Worm (Caenorhabditis elegans) whole organism, L1 larva: ENCODE measurements around the gene lpd-7.

Experiments
- F16B12.6 ChIP-seq: fragments of 150-350 bp; optimal IDR thresholded peaks from 2 replicates; lab custom pipeline; 2014; ENCODE audit warnings: missing biosample characterization, missing genetic modification characterization
- aha-1 ChIP-seq: fragments of 150-350 bp; optimal IDR thresholded peaks from 2 replicates; lab custom pipeline; 2014; ENCODE audit warnings: missing biosample characterization, missing genetic modification characterization
- alr-1 ChIP-seq: fragments of 200-800 bp; sonication (Bioruptor generic); optimal IDR thresholded peaks from 2 replicates; lab custom pipeline; 2018; ENCODE audit warnings: borderline replicate concordance, mild to moderate bottlenecking, missing genetic modification characterization, missing compliant biosample characterization
- aly-2 ChIP-seq: fragments of 150-350 bp; optimal IDR thresholded peaks from 2 replicates; lab custom pipeline; 2014; ENCODE audit warnings: missing biosample characterization, missing genetic modification characterization
- blmp-1 ChIP-seq: fragments of 150-350 bp; optimal IDR thresholded peaks from 2 replicates; lab custom pipeline; 2014; ENCODE audit warnings: missing biosample characterization, missing genetic modification characterization
- ceh-8 ChIP-seq: fragments of 200-800 bp; sonication (Bioruptor generic); optimal IDR thresholded peaks from 2 replicates; lab custom pipeline; 2018; ENCODE audit warnings: mild to moderate bottlenecking, missing genetic modification characterization, moderate library complexity, missing compliant biosample characterization
- ceh-88 ChIP-seq: fragments of 200-800 bp; sonication (Bioruptor generic); IDR thresholded peaks from 2 replicates; pipeline ENCODE4 v1.3.6; 2022; ENCODE audit warnings: missing genetic modification characterization, missing compliant biosample characterization
- efl-3 ChIP-seq: fragments of 200-800 bp; sonication (Bioruptor generic); optimal IDR thresholded peaks from 2 replicates; lab custom pipeline; 2018; ENCODE audit warnings: mild to moderate bottlenecking, missing genetic modification characterization, missing compliant biosample characterization
- egl-13 ChIP-seq: sonication (generic microtip); optimal IDR thresholded peaks from 2 replicates; lab custom pipeline; 2016; ENCODE audit warnings: missing genotype, missing genetic modification reagents, missing genetic modification characterization, missing compliant biosample characterization
- ets-5 ChIP-seq: fragments of 200-800 bp; sonication (Bioruptor generic); IDR thresholded peaks from 2 replicates; pipeline ENCODE4 v1.3.6; 2022; ENCODE audit warnings: missing genetic modification characterization, missing compliant biosample characterization
- fkh-10 ChIP-seq: sonication (generic microtip); optimal IDR thresholded peaks from 2 replicates; lab custom pipeline; 2017; ENCODE audit warnings: missing biosample characterization, missing genetic modification reagents, missing genetic modification characterization
- fos-1 ChIP-seq: fragments of 150-350 bp; optimal IDR thresholded peaks from 2 replicates; lab custom pipeline; 2014; ENCODE audit warnings: missing biosample characterization, missing genetic modification characterization
- grh-1 ChIP-seq: fragments of 200-800 bp; sonication (Bioruptor generic); IDR thresholded peaks from 2 replicates; pipeline ENCODE4 v1.3.6; 2022; ENCODE audit warnings: missing genetic modification reagents, missing genetic modification characterization, missing compliant biosample characterization
- hlh-17 ChIP-seq: fragments of 200-800 bp; sonication (Bioruptor generic); optimal IDR thresholded peaks from 2 replicates; lab custom pipeline; 2018; ENCODE audit warnings: missing genetic modification characterization, mild to moderate bottlenecking, missing compliant biosample characterization, moderate library complexity, borderline replicate concordance
- hpl-2 ChIP-seq: fragments of 150-350 bp; optimal IDR thresholded peaks from 2 replicates; lab custom pipeline; 2014; ENCODE audit warnings: missing biosample characterization, missing genetic modification reagents, missing genetic modification characterization
- irx-1 ChIP-seq: sonication (generic microtip); optimal IDR thresholded peaks from 2 replicates; lab custom pipeline; 2016; ENCODE audit warnings: missing genetic modification characterization, missing compliant biosample characterization
- lin-14 ChIP-seq: fragments of 200-800 bp; sonication (Bioruptor generic); optimal IDR thresholded peaks from 2 replicates; lab custom pipeline; 2018; ENCODE audit warnings: mild to moderate bottlenecking, missing genetic modification characterization, moderate library complexity, missing compliant biosample characterization
- lin-35 ChIP-seq, 2 experiments: fragments of 150-350 bp; optimal IDR thresholded peaks; 2 replicates each; lab custom pipeline; 2014; ENCODE audit warnings: missing biosample characterization in 2 of 2, missing genetic modification characterization in 2 of 2, missing genetic modification reagents in 2 of 2
- lsy-2 ChIP-seq, 2 experiments: fragments of 150-350 bp; optimal IDR thresholded peaks; 2 replicates each; lab custom pipeline; 2014; ENCODE audit warnings: missing biosample characterization in 2 of 2, missing genetic modification characterization in 2 of 2
- mef-2 ChIP-seq: fragments of 150-350 bp; optimal IDR thresholded peaks from 2 replicates; lab custom pipeline; 2014; ENCODE audit warnings: missing biosample characterization, missing genetic modification characterization
- nhr-11 ChIP-seq: fragments of 150-350 bp; optimal IDR thresholded peaks from 2 replicates; lab custom pipeline; 2014; ENCODE audit warnings: missing biosample characterization, missing genetic modification characterization
- nhr-12 ChIP-seq: sonication (generic microtip); optimal IDR thresholded peaks from 2 replicates; lab custom pipeline; 2017; ENCODE audit warnings: missing biosample characterization, missing genetic modification characterization
- nhr-19 ChIP-seq: fragments of 200-800 bp; sonication (Bioruptor generic); conservative IDR thresholded peaks from 2 replicates; pipeline ENCODE4 v1.3.6; 2022; ENCODE audit warnings: missing genetic modification characterization, missing compliant biosample characterization
- nhr-20 ChIP-seq: sonication (generic microtip); optimal IDR thresholded peaks from 2 replicates; lab custom pipeline; 2016; ENCODE audit warnings: mild to moderate bottlenecking, missing genetic modification characterization, missing compliant biosample characterization
- nhr-47 ChIP-seq: sonication (generic microtip); optimal IDR thresholded peaks from 2 replicates; lab custom pipeline; 2016; ENCODE audit warnings: mild to moderate bottlenecking, missing genetic modification characterization, moderate library complexity, missing compliant biosample characterization
- nhr-71 ChIP-seq: sonication (generic microtip); optimal IDR thresholded peaks from 2 replicates; lab custom pipeline; 2016; ENCODE audit warnings: mild to moderate bottlenecking, missing genetic modification characterization, moderate library complexity, missing compliant biosample characterization
- nhr-76 ChIP-seq: sonication (generic microtip); optimal IDR thresholded peaks from 2 replicates; lab custom pipeline; 2017; ENCODE audit warnings: missing biosample characterization, missing genetic modification characterization
- nhr-85 ChIP-seq: sonication (generic microtip); peaks from one replicate; lab custom pipeline; 2016; ENCODE audit warnings: missing genetic modification characterization, inconsistent platforms, missing compliant biosample characterization
- pax-3 ChIP-seq: fragments of 200-800 bp; sonication (Bioruptor generic); optimal IDR thresholded peaks from 2 replicates; lab custom pipeline; 2018; ENCODE audit warnings: mild to moderate bottlenecking, missing genetic modification characterization, moderate library complexity, missing compliant biosample characterization
- rnt-1 ChIP-seq: sonication (generic microtip); optimal IDR thresholded peaks from 2 replicates; lab custom pipeline; 2016; ENCODE audit warnings: mild to moderate bottlenecking, missing genetic modification characterization, moderate library complexity, missing compliant biosample characterization
- snu-23 ChIP-seq: sonication (generic microtip); optimal IDR thresholded peaks from 2 replicates; lab custom pipeline; 2016; ENCODE audit warnings: missing genetic modification characterization, missing compliant biosample characterization
- sox-4 ChIP-seq: sonication (generic microtip); optimal IDR thresholded peaks from 2 replicates; lab custom pipeline; 2016; ENCODE audit warnings: missing genetic modification characterization, missing compliant biosample characterization
- sptf-1 ChIP-seq: fragments of 150-350 bp; optimal IDR thresholded peaks from 2 replicates; lab custom pipeline; 2014; ENCODE audit warnings: missing biosample characterization, missing genetic modification characterization
- tbx-2 ChIP-seq: sonication (generic microtip); optimal IDR thresholded peaks from 2 replicates; lab custom pipeline; 2016; ENCODE audit warnings: missing genetic modification characterization, missing compliant biosample characterization
- unc-130 ChIP-seq: fragments of 150-350 bp; optimal IDR thresholded peaks from 2 replicates; lab custom pipeline; 2017; ENCODE audit warnings: missing biosample characterization, missing genetic modification characterization, inconsistent platforms
- unc-30 ChIP-seq: sonication (generic microtip); optimal IDR thresholded peaks from 2 replicates; lab custom pipeline; 2017; ENCODE audit warnings: missing biosample characterization, missing genetic modification characterization
- vab-15 ChIP-seq: sonication (generic microtip); optimal IDR thresholded peaks from 2 replicates; lab custom pipeline; 2017; ENCODE audit warnings: missing genotype, mild to moderate bottlenecking, missing genetic modification characterization, missing compliant biosample characterization
- xbp-1 ChIP-seq: sonication (generic microtip); optimal IDR thresholded peaks from 2 replicates; lab custom pipeline; 2016; ENCODE audit warnings: missing genetic modification characterization, missing compliant biosample characterization
- zag-1 ChIP-seq: fragments of 150-350 bp; optimal IDR thresholded peaks from 2 replicates; lab custom pipeline; 2014; ENCODE audit warnings: missing biosample characterization, missing genetic modification characterization
- ztf-11 ChIP-seq, 2 experiments: sonication (generic microtip); optimal IDR thresholded peaks; 2 replicates each; lab custom pipeline; 2016 to 2017; ENCODE audit warnings: missing genetic modification characterization in 2 of 2, missing biosample characterization in 1 of 2, missing compliant biosample characterization in 1 of 2
- ztf-4 ChIP-seq: fragments of 150-350 bp; optimal IDR thresholded peaks from 2 replicates; lab custom pipeline; 2014; ENCODE audit warnings: missing biosample characterization, missing genetic modification characterization

The lpd-7 gene

DNA sequence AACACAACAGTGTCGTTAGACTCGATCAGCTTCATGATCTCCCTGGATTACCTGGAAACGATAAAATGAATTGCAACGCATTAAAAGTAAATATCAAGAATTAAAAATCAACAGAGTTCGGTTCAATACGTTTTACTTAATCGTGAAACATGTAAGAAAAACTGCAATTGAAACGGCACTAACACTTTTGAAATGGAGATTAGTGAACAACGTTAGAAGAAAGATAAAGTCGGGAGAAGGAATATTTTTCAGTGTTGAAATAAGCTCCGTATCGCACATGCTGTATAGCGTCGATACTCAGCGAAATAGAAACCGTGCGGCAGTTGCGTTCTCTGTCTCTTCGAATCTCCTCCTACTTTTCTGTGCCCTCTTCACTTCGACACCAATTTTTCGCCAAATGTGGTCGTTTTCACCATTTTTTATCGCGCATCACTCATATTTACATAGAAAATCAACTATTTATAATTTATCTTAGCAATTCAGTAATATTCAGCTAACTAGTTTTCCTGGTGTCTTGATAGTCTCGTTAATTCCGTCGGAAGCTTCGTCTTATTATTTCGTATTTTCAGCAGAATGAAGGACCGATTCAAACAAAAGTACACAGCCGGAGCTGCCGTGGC, at the start of gene lpd-7, which contains the start of gene rpl-9 (continued):
- TF ChIP-seq mef-2 (tag; lab: Kevin White, UChicago) (no peak), nhr-12 (tag; lab: Kevin White, UChicago) (no peak), alr-1 (tag; lab: Kevin White, UChicago) (no peak), unc-30 (no peak), ztf-4 (tag; lab: Kevin White, UChicago) (peak; percentile 18), pax-3 (tag; lab: Kevin White, UChicago) (peak; percentile 57), nhr-76 (tag; lab: Kevin White, UChicago) (no peak), egl-13 (peak; percentile 39), sox-4 (no peak), ztf-11 (tag; optimal IDR thresholded peaks at IDR 0.05; lab: Kevin White, UChicago) (no peak), rnt-1 (tag; lab: Kevin White, UChicago) (peak; percentile 83), vab-15 (tag; lab: Kevin White, UChicago) (peak; percentile 29), nhr-20 (peak; percentile 79), irx-1 (tag; lab: Kevin White, UChicago) (peak; percentile 41), nhr-19 (peak; percentile 78), lsy-2 (tag; optimal IDR thresholded peaks at IDR 0.05; lab: Kevin White, UChicago) (peak; percentile 83 to 95), snu-23 (GFP tag; lab: Kevin White, UChicago) (peak; percentile 88), lin-35 (GFP tag; optimal IDR thresholded peaks at IDR 0.05; lab: Kevin White, UChicago) (peak; percentile 88 to 92), ets-5 (GFP tag; lab: Robert Waterston, UW) (no peak), fkh-10 (GFP tag; lab: Kevin White, UChicago) (peak; percentile 22), efl-3 (GFP tag; lab: Kevin White, UChicago) (no peak)

DNA sequence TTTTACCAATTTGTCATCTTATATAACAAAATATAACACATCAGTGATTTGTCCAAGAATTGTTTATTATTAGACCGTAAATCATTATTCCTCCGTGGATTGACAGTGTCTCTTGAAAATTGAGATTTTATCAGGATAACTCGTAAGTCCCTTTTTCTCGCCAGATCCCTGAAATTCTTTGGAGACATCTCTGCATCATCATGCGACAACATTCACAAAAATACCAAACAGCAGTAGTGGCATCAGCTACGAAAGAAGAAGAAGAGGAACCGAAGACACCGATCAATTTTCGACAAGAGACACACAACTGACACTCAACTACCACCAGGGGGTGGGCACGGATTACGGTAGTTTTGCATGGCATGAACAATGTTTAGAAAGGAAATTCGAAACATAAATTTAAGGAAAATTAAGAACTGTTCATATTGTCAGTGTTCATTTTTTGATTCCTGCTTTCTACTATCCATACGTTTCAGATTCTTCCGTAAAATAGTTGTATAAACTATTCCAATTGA, 48.3 kb upstream of the lpd-7 start:
- TF ChIP-seq rnt-1 (tag; lab: Kevin White, UChicago) (peak; percentile 49), nhr-71 (tag; lab: Kevin White, UChicago) (peak; percentile 41), vab-15 (tag; lab: Kevin White, UChicago) (no peak), lsy-2 (tag; optimal IDR thresholded peaks at IDR 0.05; lab: Kevin White, UChicago) (peak; percentile 47 to 92), zag-1 (tag; lab: Kevin White, UChicago) (no peak), fos-1 (tag; lab: Kevin White, UChicago) (no peak), unc-130 (peak; percentile 16), snu-23 (GFP tag; lab: Kevin White, UChicago) (peak; percentile 15), nhr-85 (tag; lab: Kevin White, UChicago) (peak; percentile 69), lin-14 (GFP tag; lab: Kevin White, UChicago) (peak; percentile 39)
- TF ChIP-seq, all 84 proteins: peak for 7

DNA sequence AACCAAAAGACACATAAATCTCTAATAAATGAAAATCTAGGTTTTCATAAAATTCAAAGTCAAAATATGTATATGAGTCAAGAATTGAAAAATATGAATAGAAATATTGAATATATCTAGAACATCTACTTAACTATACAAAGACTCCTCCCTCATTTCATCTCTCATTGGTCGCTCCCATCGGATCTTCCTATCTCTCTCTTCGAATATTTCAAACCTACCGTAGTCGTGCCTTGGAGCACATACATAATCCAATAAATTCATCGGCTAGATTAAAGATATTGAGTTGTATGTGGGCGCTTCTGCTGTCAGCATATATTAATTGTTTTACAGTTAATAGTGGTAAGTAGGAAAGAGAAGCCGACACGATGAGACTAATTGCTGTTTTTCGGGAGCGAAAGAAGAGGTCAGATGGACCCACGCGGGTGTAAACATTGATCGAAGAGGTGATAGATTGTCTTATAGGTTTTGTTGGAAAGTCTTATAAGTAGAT, 46.1 kb upstream of the lpd-7 start:
- TF ChIP-seq nhr-85 (tag; lab: Kevin White, UChicago) (peak; percentile 33), nhr-11 (tag; lab: Kevin White, UChicago) (no peak), blmp-1 (tag; lab: Kevin White, UChicago) (peak; percentile 10), lsy-2 (tag; optimal IDR thresholded peaks at IDR 0.05; lab: Kevin White, UChicago) (peak in 1 of 2 experiments; percentile 61), rnt-1 (tag; lab: Kevin White, UChicago) (peak; percentile 15)

DNA sequence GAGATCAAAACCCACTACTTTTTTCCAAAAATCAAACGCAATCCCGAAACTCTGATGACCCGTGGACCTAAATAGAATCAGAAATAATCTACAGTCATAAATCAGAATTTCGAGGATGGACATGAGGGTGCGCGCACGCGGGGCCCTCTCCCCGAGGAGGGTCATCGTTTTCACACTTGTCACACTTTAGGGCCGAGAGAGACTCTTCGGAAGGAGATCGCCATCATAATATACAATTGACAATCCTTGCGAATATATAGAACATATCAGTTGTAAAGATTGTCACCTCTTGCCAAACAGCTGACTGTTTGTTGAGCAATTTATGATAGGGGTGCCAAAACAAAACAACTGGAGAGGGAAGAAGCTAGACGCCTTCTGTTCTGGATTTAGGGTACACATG, 43.0 kb upstream of the lpd-7 start:
- TF ChIP-seq aly-2 (tag; lab: Kevin White, UChicago), result no peak
- TF ChIP-seq lin-14 (GFP tag; lab: Kevin White, UChicago), result peak; percentile 15

DNA sequence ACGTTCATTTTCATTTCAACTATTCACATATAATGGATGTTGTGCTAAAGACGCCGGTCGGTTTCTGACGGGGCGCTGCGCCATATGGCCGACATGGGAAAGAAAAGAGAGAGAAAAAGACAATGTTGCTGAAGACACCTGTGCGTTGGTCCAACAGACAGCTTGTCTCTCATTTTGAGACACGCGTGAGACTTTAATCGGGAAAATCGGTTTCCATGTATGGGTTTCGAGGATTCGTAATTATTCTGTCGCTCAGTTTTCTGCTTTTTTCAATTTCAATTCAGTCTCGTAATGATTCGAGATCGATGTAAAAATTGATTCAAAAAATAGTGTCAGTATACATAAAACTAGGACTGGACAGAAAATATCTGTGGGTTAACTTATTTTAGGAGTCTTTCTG, 42.3 kb upstream of the lpd-7 start:
- TF ChIP-seq F16B12.6 (tag; lab: Kevin White, UChicago) (no peak), sox-4 (no peak), lin-14 (GFP tag; lab: Kevin White, UChicago) (peak; percentile 1), rnt-1 (tag; lab: Kevin White, UChicago) (peak; percentile 10), hpl-2 (GFP tag; lab: Kevin White, UChicago) (no peak), efl-3 (GFP tag; lab: Kevin White, UChicago) (no peak), nhr-47 (tag; lab: Kevin White, UChicago) (no peak), sptf-1 (tag; lab: Kevin White, UChicago) (no peak), tbx-2 (tag; lab: Kevin White, UChicago) (peak; percentile 43), nhr-19 (no peak), blmp-1 (tag; lab: Kevin White, UChicago) (peak; percentile 20), grh-1 (GFP tag; lab: Robert Waterston, UW) (no peak), nhr-20 (no peak), xbp-1 (no peak), aha-1 (no peak), ceh-8 (GFP tag; lab: Kevin White, UChicago) (no peak), hlh-17 (GFP tag; lab: Kevin White, UChicago) (no peak), ceh-88 (no peak), ets-5 (GFP tag; lab: Robert Waterston, UW) (no peak), egl-13 (no peak)
